Fruit fly (Drosophila melanogaster) whole organism, embryonic: ENCODE results near the gene Gr63a.
A peak's percentile ranks its signal among the peaks of the same experiment; 100 is the strongest.

Experiments used
- Bgb ChIP-seq: fragments of 200-800 bp; sonication (Bioruptor generic); IDR thresholded peaks from 2 replicates; pipeline ENCODE4 v1.3.6; 2022; ENCODE audit warnings: missing biosample characterization, missing genetic modification characterization; ENCODE audit not compliant: partially characterized antibody
- CG11456 ChIP-seq: fragments of 200-800 bp; sonication (Bioruptor generic); IDR thresholded peaks from 3 replicates; pipeline ENCODE4 v1.3.6; 2022; ENCODE audit warnings: missing biosample characterization, missing genetic modification characterization
- CG12155 ChIP-seq: fragments of 200-800 bp; sonication (Bioruptor generic); optimal IDR thresholded peaks from 3 replicates; lab custom pipeline; 2016; ENCODE audit warnings: missing biosample characterization, missing genetic modification characterization
- CG14667 ChIP-seq: fragments of 200-800 bp; sonication (Bioruptor generic); IDR thresholded peaks from 2 replicates; pipeline ENCODE4 v1.3.6; 2022; ENCODE audit warnings: missing biosample characterization, missing genetic modification characterization
- CG15479 ChIP-seq: fragments of 200-800 bp; sonication (Bioruptor generic); optimal IDR thresholded peaks from 3 replicates; lab custom pipeline; 2019; ENCODE audit warnings: missing biosample characterization, mild to moderate bottlenecking, missing genetic modification characterization, moderate library complexity
- CG15514 ChIP-seq: fragments of 200-800 bp; sonication (Bioruptor generic); optimal IDR thresholded peaks from 3 replicates; lab custom pipeline; 2017; ENCODE audit warnings: missing biosample characterization, missing genetic modification characterization, mild to moderate bottlenecking, moderate library complexity, missing genetic modification reagents
- CG15696 ChIP-seq: fragments of 200-800 bp; sonication (Bioruptor generic); optimal IDR thresholded peaks from 2 replicates; lab custom pipeline; 2019; ENCODE audit warnings: missing biosample characterization, mild to moderate bottlenecking, missing genetic modification characterization, moderate library complexity
- CG16815 ChIP-seq: fragments of 200-800 bp; sonication (Bioruptor generic); optimal IDR thresholded peaks from 3 replicates; lab custom pipeline; 2017; ENCODE audit warnings: missing biosample characterization, mild to moderate bottlenecking, missing genetic modification characterization
- CG17359 ChIP-seq: fragments of 200-800 bp; sonication (Bioruptor generic); optimal IDR thresholded peaks from 3 replicates; lab custom pipeline; 2018; ENCODE audit warnings: missing biosample characterization, mild to moderate bottlenecking, missing genetic modification characterization, moderate library complexity
- CG30403 ChIP-seq: fragments of 200-800 bp; sonication (Bioruptor generic); optimal IDR thresholded peaks from 3 replicates; lab custom pipeline; 2016; ENCODE audit warnings: missing biosample characterization, missing genetic modification characterization
- CG3281 ChIP-seq: fragments of 200-800 bp; sonication (Bioruptor generic); optimal IDR thresholded peaks from 3 replicates; lab custom pipeline; 2017; ENCODE audit warnings: missing biosample characterization, mild to moderate bottlenecking, missing genetic modification characterization
- CG3726 ChIP-seq: fragments of 200-800 bp; sonication (Bioruptor generic); IDR thresholded peaks from 3 replicates; pipeline ENCODE4, ENCODE4 v1.3.6; 2022; ENCODE audit warnings: missing biosample characterization, missing genetic modification characterization
- CG4360 ChIP-seq: fragments of 200-800 bp; sonication (Bioruptor generic); IDR thresholded peaks from 2 replicates; pipeline ENCODE4 v1.3.6; 2022; ENCODE audit warnings: missing biosample characterization, missing genetic modification characterization
- CG4404 ChIP-seq: fragments of 200-800 bp; sonication (Bioruptor generic); IDR thresholded peaks from 2 replicates; pipeline ENCODE4 v1.3.6; 2022; ENCODE audit warnings: missing biosample characterization, missing genetic modification characterization
- CG4424 ChIP-seq: fragments of 200-800 bp; sonication (Bioruptor generic); optimal IDR thresholded peaks from 3 replicates; lab custom pipeline; 2016; ENCODE audit warnings: missing biosample characterization, missing genetic modification characterization
- CG9876 ChIP-seq: fragments of 200-800 bp; sonication (Bioruptor generic); optimal IDR thresholded peaks from 2 replicates; lab custom pipeline; 2016; ENCODE audit warnings: missing biosample characterization, missing genetic modification characterization
- CHES-1-like ChIP-seq: fragments of 200-800 bp; sonication (Bioruptor generic); optimal IDR thresholded peaks from 2 replicates; lab custom pipeline; 2016; ENCODE audit warnings: missing biosample characterization, missing genetic modification characterization
- Dad ChIP-seq: fragments of 200-800 bp; sonication (Bioruptor generic); optimal IDR thresholded peaks from 3 replicates; lab custom pipeline; 2016; ENCODE audit warnings: missing biosample characterization, missing genetic modification characterization
- Dll ChIP-seq: fragments of 200-800 bp; sonication (Bioruptor generic); IDR thresholded peaks from 4 replicates; pipeline ENCODE4 v1.3.6; 2022; ENCODE audit warnings: missing biosample characterization, missing genetic modification characterization; ENCODE audit not compliant: partially characterized antibody
- Drgx ChIP-seq: fragments of 200-800 bp; sonication (Bioruptor generic); IDR thresholded peaks from 2 replicates; pipeline ENCODE4 v1.3.6; 2022; ENCODE audit warnings: missing biosample characterization, missing genetic modification characterization
- ERR ChIP-seq: fragments of 200-800 bp; sonication (Bioruptor generic); optimal IDR thresholded peaks from 2 replicates; lab custom pipeline; 2016; ENCODE audit warnings: missing biosample characterization, missing genetic modification characterization
- Ets65A ChIP-seq: fragments of 200-800 bp; sonication (Bioruptor generic); peaks from one replicate; lab custom pipeline; 2016; ENCODE audit warnings: missing biosample characterization, missing genetic modification characterization
- Hmr ChIP-seq: fragments of 200-800 bp; sonication (Bioruptor generic); optimal IDR thresholded peaks from 3 replicates; lab custom pipeline; 2017; ENCODE audit warnings: mild to moderate bottlenecking, missing biosample characterization, missing genetic modification reagents, missing genetic modification characterization
- Hmx ChIP-seq: fragments of 200-800 bp; sonication (Bioruptor generic); optimal IDR thresholded peaks from 2 replicates; lab custom pipeline; 2016; ENCODE audit warnings: missing biosample characterization, missing genetic modification characterization
- Hr51 ChIP-seq, 2 experiments: fragments of 200-800 bp; sonication (Bioruptor generic); optimal IDR thresholded peaks; 2 replicates in 1 of 2; 3 replicates in 1 of 2; lab custom pipeline; 2016 to 2018; ENCODE audit warnings: missing biosample characterization in 2 of 2, missing genetic modification characterization in 2 of 2, mild to moderate bottlenecking in 1 of 2, moderate library complexity in 1 of 2
- Hr78 ChIP-seq, 2 experiments: fragments of 200-800 bp in 1 of 2; fragments of >200 bp in 1 of 2; sonication (Bioruptor generic) in 1 of 2; optimal IDR thresholded peaks; 2 replicates each; lab custom pipeline; 2017 to 2019; ENCODE audit warnings: missing biosample characterization in 2 of 2, missing genetic modification characterization in 2 of 2, mild to moderate bottlenecking in 1 of 2, moderate library complexity in 1 of 2
- MBD-R2 ChIP-seq: fragments of 200-800 bp; sonication (Bioruptor generic); IDR thresholded peaks from 2 replicates; pipeline ENCODE4 v1.3.6; 2022; ENCODE audit warnings: missing biosample characterization, missing genetic modification characterization
- Rx ChIP-seq: fragments of 200-800 bp; sonication (Bioruptor generic); IDR thresholded peaks from 2 replicates; pipeline ENCODE4 v1.3.6; 2022; ENCODE audit warnings: missing biosample characterization, missing genetic modification characterization
- Sox102F ChIP-seq: fragments of 200-800 bp; sonication (Bioruptor generic); optimal IDR thresholded peaks from 2 replicates; lab custom pipeline; 2018; ENCODE audit warnings: missing biosample characterization, mild to moderate bottlenecking, missing genetic modification characterization, moderate library complexity
- Sry-β ChIP-seq: fragments of 200-800 bp; sonication (Bioruptor generic); optimal IDR thresholded peaks from 2 replicates; lab custom pipeline; 2018; ENCODE audit warnings: missing biosample characterization, mild to moderate bottlenecking, missing genetic modification characterization, moderate library complexity
- ac ChIP-seq: fragments of 200-800 bp; sonication (Bioruptor generic); optimal IDR thresholded peaks from 3 replicates; lab custom pipeline; 2017; ENCODE audit warnings: missing biosample characterization, mild to moderate bottlenecking, missing genetic modification characterization
- ci ChIP-seq: fragments of 200-800 bp; sonication (Bioruptor generic); IDR thresholded peaks from 3 replicates; pipeline ENCODE4 v1.3.6; 2022; ENCODE audit warnings: missing biosample characterization, missing genetic modification characterization
- crc ChIP-seq: fragments of 200-800 bp; sonication (Bioruptor generic); optimal IDR thresholded peaks from 2 replicates; lab custom pipeline; 2016; ENCODE audit warnings: missing biosample characterization, missing genetic modification characterization
- dm ChIP-seq: fragments of 200-800 bp; sonication (Bioruptor generic); optimal IDR thresholded peaks from 3 replicates; lab custom pipeline; 2016; ENCODE audit warnings: missing biosample characterization, missing genetic modification characterization
- dmrt11E ChIP-seq: fragments of 200-800 bp; sonication (Bioruptor generic); optimal IDR thresholded peaks from 3 replicates; lab custom pipeline; 2018; ENCODE audit warnings: missing biosample characterization, mild to moderate bottlenecking, missing genetic modification characterization, moderate library complexity
- ems ChIP-seq: fragments of 200-800 bp; sonication (Bioruptor generic); optimal IDR thresholded peaks from 3 replicates; lab custom pipeline; 2016; ENCODE audit warnings: missing biosample characterization, missing genetic modification characterization
- en ChIP-seq: fragments of 200-800 bp; sonication (Bioruptor generic); optimal IDR thresholded peaks from 2 replicates; lab custom pipeline; 2016; ENCODE audit warnings: missing biosample characterization, missing genetic modification characterization
- esg ChIP-seq: fragments of 200-800 bp; sonication (Bioruptor generic); conservative IDR thresholded peaks from 2 replicates; pipeline ENCODE4 v1.3.6; 2022; ENCODE audit warnings: missing biosample characterization, missing genetic modification characterization
- fru ChIP-seq: fragments of >200 bp; optimal IDR thresholded peaks from 2 replicates; lab custom pipeline; 2017
- ftz-f1 ChIP-seq: fragments of 200-800 bp; sonication (Bioruptor generic); optimal IDR thresholded peaks from 2 replicates; lab custom pipeline; 2016; ENCODE audit warnings: missing biosample characterization, missing genetic modification characterization
- inv ChIP-seq: fragments of 200-800 bp; sonication (Bioruptor generic); IDR thresholded peaks from 2 replicates; pipeline ENCODE4 v1.3.6; 2022; ENCODE audit warnings: missing biosample characterization, missing genetic modification characterization; ENCODE audit not compliant: partially characterized antibody
- kah ChIP-seq: fragments of 200-800 bp; sonication (Bioruptor generic); optimal IDR thresholded peaks from 2 replicates; lab custom pipeline; 2018; ENCODE audit warnings: missing biosample characterization, mild to moderate bottlenecking, missing genetic modification characterization
- lola ChIP-seq, 3 experiments: fragments of >200 bp in 2 of 3; fragments of 200-800 bp in 1 of 3; sonication (Bioruptor generic) in 1 of 3; optimal IDR thresholded peaks; 2 replicates each; lab custom pipeline; 2017 to 2019; ENCODE audit warnings: missing biosample characterization in 3 of 3, missing genetic modification characterization in 3 of 3, mild to moderate bottlenecking in 1 of 3, moderate library complexity in 1 of 3
- nmo ChIP-seq: fragments of 200-800 bp; sonication (Bioruptor generic); optimal IDR thresholded peaks from 2 replicates; lab custom pipeline; 2018; ENCODE audit warnings: missing biosample characterization, mild to moderate bottlenecking, missing genetic modification characterization, moderate library complexity
- row ChIP-seq: fragments of 200-800 bp; sonication (Bioruptor generic); IDR thresholded peaks from 3 replicates; pipeline ENCODE4 v1.3.6; 2022; ENCODE audit warnings: missing biosample characterization, missing genetic modification characterization
- slou ChIP-seq: fragments of 200-800 bp; sonication (Bioruptor generic); optimal IDR thresholded peaks from 3 replicates; lab custom pipeline; 2016; ENCODE audit warnings: missing biosample characterization, missing genetic modification characterization
- sob ChIP-seq: fragments of 200-800 bp; sonication (Bioruptor generic); IDR thresholded peaks from 2 replicates; pipeline ENCODE4 v1.3.6; 2022; ENCODE audit warnings: missing biosample characterization, missing genetic modification characterization
- stwl ChIP-seq: fragments of 200-800 bp; sonication (Bioruptor generic); optimal IDR thresholded peaks from 3 replicates; lab custom pipeline; 2018; ENCODE audit warnings: missing biosample characterization, mild to moderate bottlenecking, missing genetic modification characterization, moderate library complexity
- toy ChIP-seq: fragments of 200-800 bp; sonication (Bioruptor generic); IDR thresholded peaks from 2 replicates; pipeline ENCODE4 v1.3.6; 2022; ENCODE audit warnings: missing biosample characterization, missing genetic modification characterization
- ttk ChIP-seq: fragments of 200-800 bp; sonication (Bioruptor generic); IDR thresholded peaks from 2 replicates; pipeline ENCODE4 v2.1.2; 2022; ENCODE audit warnings: missing biosample characterization, missing genetic modification characterization
- wek ChIP-seq: fragments of 200-800 bp; sonication (Bioruptor generic); optimal IDR thresholded peaks from 3 replicates; lab custom pipeline; 2018; ENCODE audit warnings: missing biosample characterization, mild to moderate bottlenecking, missing genetic modification characterization, moderate library complexity

Gene Gr63a

DNA sequence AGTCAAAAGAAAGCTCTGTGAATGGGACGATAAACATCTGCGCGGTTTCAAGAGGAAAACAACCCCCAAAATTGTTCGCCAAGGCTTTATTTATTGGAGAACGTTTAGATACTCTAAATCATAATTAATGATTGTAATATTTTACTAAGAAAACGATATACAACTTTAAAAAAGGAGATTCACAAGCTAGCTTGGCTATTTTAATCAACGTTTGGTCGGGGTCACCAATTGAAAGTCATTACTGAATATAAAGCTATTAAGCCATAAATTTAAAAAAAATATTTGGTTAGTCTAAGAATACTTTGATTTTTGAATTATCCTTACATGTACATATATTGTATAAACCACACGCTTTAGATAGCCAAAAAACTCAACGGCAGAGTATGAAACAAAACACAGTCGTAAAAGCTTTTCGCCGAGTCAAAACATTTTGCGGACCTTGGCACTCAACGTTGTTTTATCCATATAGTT is 4.2 kb downstream of the Gr63a start, which contains the start of gene Fie (continued):
- no peak for TF ChIP-seq CG14667 (GFP tag; lab: Robert Waterston, UW)
- TF ChIP-seq CG16815 (GFP tag; lab: Kevin White, UChicago) = peak; percentile 39
- TF ChIP-seq CG15479 = no peak
- no peak for TF ChIP-seq Hr78 (GFP tag; optimal IDR thresholded peaks at IDR 0.05; lab: Kevin White, UChicago)
- peak; percentile 27; the same call in 1 of the 2 replicates for TF ChIP-seq Drgx (GFP tag; lab: Robert Waterston, UW)
- peak in 1 of 3 experiments; percentile 31 for TF ChIP-seq lola (GFP tag; optimal IDR thresholded peaks at IDR 0.05; lab: Kevin White, UChicago)
- TF ChIP-seq CHES-1-like (GFP tag; lab: Kevin White, UChicago) = peak; percentile 28
- TF ChIP-seq CG15696 = no peak
- TF ChIP-seq slou = peak; percentile 40
- no peak for TF ChIP-seq CG4404 (GFP tag; lab: Robert Waterston, UW)
- no peak for TF ChIP-seq esg (GFP tag; lab: Robert Waterston, UW)
- TF ChIP-seq ftz-f1 = no peak
- no peak for TF ChIP-seq dmrt11E (tag; lab: Kevin White, UChicago)
- no peak for TF ChIP-seq stwl
- no peak for TF ChIP-seq kah (GFP tag; lab: Kevin White, UChicago)
- TF ChIP-seq CG17359 (tag; lab: Kevin White, UChicago) = peak; percentile 60
- TF ChIP-seq CG30403 (GFP tag; lab: Kevin White, UChicago) = peak; percentile 71
- no peak for TF ChIP-seq ttk (GFP tag; lab: Robert Waterston, UW)
- TF ChIP-seq dm (GFP tag; lab: Kevin White, UChicago) = no peak
- TF ChIP-seq Ets65A (GFP tag; lab: Kevin White, UChicago) = peak; percentile 59
- TF ChIP-seq Sry-β (GFP tag; lab: Kevin White, UChicago) = no peak
- peak; percentile 82 for TF ChIP-seq row
- no peak for TF ChIP-seq CG9876 (GFP tag; lab: Kevin White, UChicago)
- TF ChIP-seq CG15514 (GFP tag; lab: Kevin White, UChicago) = peak; percentile 53
- TF ChIP-seq CG11456 (GFP tag; lab: Robert Waterston, UW) = no peak
- TF ChIP-seq en (GFP tag; lab: Kevin White, UChicago) = no peak
- peak; percentile 71 for TF ChIP-seq Sox102F
- TF ChIP-seq CG4360 (GFP tag; lab: Robert Waterston, UW) = no peak
- 0 out of 2 replicates have a peak, but pooled peaks have one; percentile 56 for TF ChIP-seq sob (GFP tag; lab: Robert Waterston, UW)
- no peak for TF ChIP-seq toy (GFP tag; lab: Robert Waterston, UW)
- TF ChIP-seq fru (lab: Kevin White, UChicago) = no peak
- no peak for TF ChIP-seq CG3726 (GFP tag; lab: Robert Waterston, UW)
- no peak for TF ChIP-seq Dll (GFP tag; lab: Robert Waterston, UW)
- TF ChIP-seq Dad (GFP tag; lab: Kevin White, UChicago) = no peak
- peak; percentile 24 to 87 for TF ChIP-seq Hr51 (GFP tag; optimal IDR thresholded peaks at IDR 0.05; lab: Kevin White, UChicago)
- peak; percentile 84 for TF ChIP-seq Hmr (GFP tag; lab: Kevin White, UChicago)
- TF ChIP-seq CG3281 (GFP tag; lab: Kevin White, UChicago) = peak; percentile 78
- TF ChIP-seq ci (GFP tag; lab: Robert Waterston, UW) = 0 out of 3 replicates have a peak, but pooled peaks have one; percentile 33
- TF ChIP-seq MBD-R2 (GFP tag; lab: Robert Waterston, UW) = no peak
- peak; percentile 25 for TF ChIP-seq ems (GFP tag; lab: Kevin White, UChicago)
- peak; percentile 45 for TF ChIP-seq CG12155
- TF ChIP-seq inv = no peak
- no peak for TF ChIP-seq Rx (GFP tag; lab: Robert Waterston, UW)
- TF ChIP-seq nmo = peak; percentile 79
- TF ChIP-seq Hmx (GFP tag; lab: Kevin White, UChicago) = no peak
- TF ChIP-seq crc (GFP tag; lab: Kevin White, UChicago) = no peak
- no peak for TF ChIP-seq Bgb (GFP tag; lab: Robert Waterston, UW)
- no peak for TF ChIP-seq wek (GFP tag; lab: Kevin White, UChicago)
- TF ChIP-seq ac (GFP tag; lab: Kevin White, UChicago) = no peak
- TF ChIP-seq CG4424 = peak; percentile 26
- no peak for TF ChIP-seq ERR (GFP tag; lab: Kevin White, UChicago)
